Fruit fly (Drosophila melanogaster) whole organism, embryonic: Measurements from ENCODE around the gene CG7289.

Experiments
- B-H1 ChIP-seq: fragments of 200-800 bp; sonication (Bioruptor generic); IDR thresholded peaks from 3 replicates; pipeline ENCODE4 v1.3.6; 2022; ENCODE audit warnings: missing biosample characterization, missing genetic modification characterization
- CG8765 ChIP-seq: fragments of 200-800 bp; sonication (Bioruptor generic); IDR thresholded peaks from 2 replicates; pipeline ENCODE4 v1.3.6; 2022; ENCODE audit warnings: missing biosample characterization, missing genetic modification characterization
- CG8924 ChIP-seq: fragments of 200-800 bp; optimal IDR thresholded peaks from 3 replicates; lab custom pipeline; 2019; ENCODE audit warnings: missing biosample characterization, mild to moderate bottlenecking, missing genetic modification characterization, moderate library complexity
- Med ChIP-seq: fragments of 200-800 bp; sonication (Bioruptor generic); peaks from one replicate; lab custom pipeline; 2016; ENCODE audit warnings: missing biosample characterization, missing genetic modification characterization, mild to moderate bottlenecking, inconsistent platforms, moderate library complexity
- dysf ChIP-seq: fragments of 200-800 bp; sonication (Bioruptor generic); IDR thresholded peaks from 3 replicates; pipeline ENCODE4 v1.3.6; 2022; ENCODE audit warnings: missing biosample characterization, missing genetic modification characterization
- oc ChIP-seq: fragments of 200-800 bp; sonication (Bioruptor generic); optimal IDR thresholded peaks from 2 replicates; lab custom pipeline; 2018; ENCODE audit warnings: missing biosample characterization, mild to moderate bottlenecking, missing genetic modification characterization, moderate library complexity
- onecut ChIP-seq: fragments of 200-800 bp; sonication (Bioruptor generic); IDR thresholded peaks from 2 replicates; pipeline ENCODE4 v1.3.6; 2022; ENCODE audit warnings: missing biosample characterization, missing genetic modification characterization
- pho ChIP-seq: fragments of 200-800 bp; sonication (Bioruptor generic); optimal IDR thresholded peaks from 2 replicates; lab custom pipeline; 2016; ENCODE audit warnings: missing biosample characterization, missing genetic modification characterization
- slou ChIP-seq: fragments of 200-800 bp; sonication (Bioruptor generic); optimal IDR thresholded peaks from 3 replicates; lab custom pipeline; 2016; ENCODE audit warnings: missing biosample characterization, missing genetic modification characterization
- sqz ChIP-seq: fragments of 200-800 bp; sonication (Bioruptor generic); optimal IDR thresholded peaks from 3 replicates; lab custom pipeline; 2018; ENCODE audit warnings: missing biosample characterization, mild to moderate bottlenecking, missing genetic modification characterization
- wek ChIP-seq: fragments of 200-800 bp; sonication (Bioruptor generic); optimal IDR thresholded peaks from 3 replicates; lab custom pipeline; 2018; ENCODE audit warnings: missing biosample characterization, mild to moderate bottlenecking, missing genetic modification characterization, moderate library complexity

- TF ChIP-seq oc (tag; lab: Kevin White, UChicago): no peak
- TF ChIP-seq onecut (GFP tag; lab: Robert Waterston, UW): no peak
- no peak for TF ChIP-seq wek (GFP tag; lab: Kevin White, UChicago)
- no peak for TF ChIP-seq sqz (GFP tag; lab: Kevin White, UChicago)
- no peak for TF ChIP-seq dysf (GFP tag; lab: Robert Waterston, UW)
- no peak for TF ChIP-seq slou
- no peak for TF ChIP-seq pho (GFP tag; lab: Kevin White, UChicago)
- TF ChIP-seq CG8765: no peak
- no peak for TF ChIP-seq CG8924
- TF ChIP-seq B-H1 (GFP tag; lab: Robert Waterston, UW): no peak
- TF ChIP-seq Med (GFP tag; lab: Kevin White, UChicago): no peak
Measured at dm6 chr2L:2022823-2023222, 40.8 kb downstream of the CG7289 start.
